Fruit fly (Drosophila melanogaster): ENCODE results near the gene Slimp.

- TF ChIP-seq Vsx2 (GFP tag; optimal IDR thresholded peaks at IDR 0.05; ENCODE audit: partially characterized antibody) (no peak), OdsH (GFP tag; optimal IDR thresholded peaks at IDR 0.05) (no peak), Hr83 (GFP tag; optimal IDR thresholded peaks at IDR 0.05; ENCODE audit: poor library complexity, severe bottlenecking) (no peak), CrebA (GFP tag; optimal IDR thresholded peaks at IDR 0.05; ENCODE audit: borderline replicate concordance) (no peak), HLH106 (tag; optimal IDR thresholded peaks at IDR 0.05) (no peak), psq (GFP tag; optimal IDR thresholded peaks at IDR 0.05) (no peak), dmrt93B (GFP tag; optimal IDR thresholded peaks at IDR 0.05) (no peak), lola (GFP tag; optimal IDR thresholded peaks at IDR 0.05) (no peak), Myc (optimal IDR thresholded peaks at IDR 0.05) (no peak), N (GFP tag; optimal IDR thresholded peaks at IDR 0.05) (no peak), tai (GFP tag; optimal IDR thresholded peaks at IDR 0.05) (no peak)
Observed at dm6 chr3R:24139646-24140130, 9.1 kb downstream of the Slimp start.

Data from whole organism, wandering third instar larva.